Worm (Caenorhabditis elegans) whole organism, mixed stage, embryonic: ENCODE results near the gene rpn-13.

Experiments used
- M03D4.4 ChIP-seq: sonication (generic microtip); optimal IDR thresholded peaks from 2 replicates; lab custom pipeline; 2017; ENCODE audit warnings: mild to moderate bottlenecking, missing genetic modification characterization, missing compliant biosample characterization
- blmp-1 ChIP-seq: fragments of 150-350 bp; optimal IDR thresholded peaks from 2 replicates; lab custom pipeline; 2014; ENCODE audit warnings: missing biosample characterization, missing genetic modification characterization
- ceh-43 ChIP-seq: fragments of 200-800 bp; sonication (Bioruptor generic); optimal IDR thresholded peaks from 2 replicates; lab custom pipeline; 2018; ENCODE audit warnings: mild to moderate bottlenecking, missing genetic modification characterization, moderate library complexity, missing compliant biosample characterization
- ces-1 ChIP-seq: fragments of 150-350 bp; optimal IDR thresholded peaks from 2 replicates; lab custom pipeline; 2014; ENCODE audit warnings: missing biosample characterization, missing genetic modification reagents, missing genetic modification characterization
- elt-3 ChIP-seq: fragments of 150-350 bp; optimal IDR thresholded peaks from 2 replicates; lab custom pipeline; 2014; ENCODE audit warnings: missing biosample characterization, missing genetic modification characterization
- ham-2 ChIP-seq: fragments of 200-800 bp; sonication (Bioruptor generic); optimal IDR thresholded peaks from 2 replicates; lab custom pipeline; 2018; ENCODE audit warnings: mild to moderate bottlenecking, missing genetic modification characterization, missing compliant biosample characterization
- lsy-2 ChIP-seq: fragments of 150-350 bp; optimal IDR thresholded peaks from 2 replicates; lab custom pipeline; 2014; ENCODE audit warnings: missing biosample characterization, missing genetic modification characterization
- mep-1 ChIP-seq: fragments of 150-350 bp; optimal IDR thresholded peaks from 2 replicates; lab custom pipeline; 2017; ENCODE audit warnings: missing biosample characterization, missing genetic modification reagents, missing genetic modification characterization, inconsistent platforms
- mls-2 ChIP-seq: sonication (generic microtip); optimal IDR thresholded peaks from 2 replicates; lab custom pipeline; 2016; ENCODE audit warnings: mild to moderate bottlenecking, missing genetic modification characterization, moderate library complexity, missing compliant biosample characterization
- nhr-237 ChIP-seq: fragments of 150-350 bp; optimal IDR thresholded peaks from 2 replicates; lab custom pipeline; 2014; ENCODE audit warnings: missing biosample characterization, missing genetic modification characterization
- sem-2 ChIP-seq: fragments of 200-800 bp; sonication (Bioruptor generic); optimal IDR thresholded peaks from 2 replicates; lab custom pipeline; 2018; ENCODE audit warnings: mild to moderate bottlenecking, missing genetic modification characterization, missing compliant biosample characterization
- snpc-4 ChIP-seq: fragments of 150-350 bp; optimal IDR thresholded peaks from 2 replicates; lab custom pipeline; 2014; ENCODE audit warnings: missing biosample characterization, missing genetic modification characterization
- unc-39 ChIP-seq: fragments of 150-350 bp; optimal IDR thresholded peaks from 2 replicates; lab custom pipeline; 2014; ENCODE audit warnings: missing biosample characterization, missing genetic modification characterization
- ztf-11 ChIP-seq: fragments of 150-350 bp; optimal IDR thresholded peaks from 2 replicates; lab custom pipeline; 2014; ENCODE audit warnings: missing biosample characterization, missing genetic modification characterization

DNA sequence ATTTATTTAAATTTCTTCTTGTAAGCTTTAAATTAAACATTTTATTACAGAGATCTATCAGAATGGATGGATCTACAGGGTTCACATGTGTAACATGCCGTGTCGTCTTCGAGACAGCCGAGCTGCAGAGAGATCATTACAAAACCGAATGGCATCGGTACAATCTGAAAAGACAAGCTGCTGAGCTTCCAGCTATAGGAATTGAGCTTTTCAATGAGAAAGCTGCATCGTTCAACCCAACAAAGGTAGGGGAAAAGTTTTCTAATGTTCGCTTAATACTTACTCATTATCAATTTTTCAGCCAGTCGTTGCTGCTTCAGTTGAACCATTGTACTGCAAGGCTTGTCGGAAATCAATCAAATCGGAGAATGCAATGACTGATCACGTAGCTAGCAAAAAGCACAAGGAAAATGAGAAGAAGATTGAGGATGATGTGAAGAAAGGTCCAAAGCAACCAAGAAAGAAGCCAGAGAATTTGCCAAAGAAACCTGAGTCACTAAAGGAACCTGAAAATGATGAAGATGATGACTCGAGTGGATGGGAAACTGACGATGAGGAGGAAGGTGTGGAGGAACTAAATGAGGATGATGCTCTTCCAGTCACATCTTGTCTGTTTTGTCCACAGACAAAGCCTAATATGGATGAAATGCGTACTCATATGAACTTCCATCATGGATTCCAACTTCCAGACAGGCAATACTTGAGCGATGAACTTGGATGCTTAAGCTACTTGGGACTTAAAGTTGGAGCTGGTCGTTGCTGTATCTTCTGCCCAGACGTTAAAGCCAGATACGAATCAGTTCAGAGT lies 40.1 kb upstream of the rpn-13 start, which contains the start of gene znf-622:
- TF ChIP-seq mep-1 (tag; lab: Kevin White, UChicago): no peak
- no peak for TF ChIP-seq ces-1
- no peak for TF ChIP-seq lsy-2 (tag; lab: Kevin White, UChicago)
- no peak for TF ChIP-seq blmp-1 (tag; lab: Kevin White, UChicago)
- no peak for TF ChIP-seq M03D4.4 (tag; lab: Kevin White, UChicago)
- no peak for TF ChIP-seq elt-3 (tag; lab: Kevin White, UChicago)
- TF ChIP-seq mls-2 (tag; lab: Kevin White, UChicago): no peak
- no peak for TF ChIP-seq nhr-237 (tag; lab: Kevin White, UChicago)
- no peak for TF ChIP-seq unc-39
- TF ChIP-seq ham-2 (GFP tag; lab: Kevin White, UChicago): no peak
- no peak for TF ChIP-seq sem-2
- no peak for TF ChIP-seq ceh-43 (GFP tag; lab: Kevin White, UChicago)
- TF ChIP-seq snpc-4 (tag; lab: Kevin White, UChicago): no peak
- no peak for TF ChIP-seq ztf-11 (tag; lab: Kevin White, UChicago)
